Fruit fly (Drosophila melanogaster): ENCODE data around the gene CG14963.

The CG14963 gene

dm6 chr3L:3122688-3123316 lies 49.5 kb downstream of the CG14963 start (continued):
- TF ChIP-seq bsh (GFP tag; optimal IDR thresholded peaks at IDR 0.05): no peak
- TF ChIP-seq cad (GFP tag; optimal IDR thresholded peaks at IDR 0.05): no peak
- no peak for TF ChIP-seq vvl (GFP tag; IDR thresholded peaks at IDR 0.05)
- TF ChIP-seq CG6791 (GFP tag; IDR thresholded peaks at IDR 0.05; ENCODE audit: partially characterized antibody): no peak
- TF ChIP-seq CG7786 (GFP tag; optimal IDR thresholded peaks at IDR 0.05): no peak
- no peak for TF ChIP-seq row (GFP tag; IDR thresholded peaks at IDR 0.05)
- no peak for TF ChIP-seq CG8089 (GFP tag; optimal IDR thresholded peaks at IDR 0.05)
- TF ChIP-seq bcd (GFP tag; optimal IDR thresholded peaks at IDR 0.05): no peak
- no peak for TF ChIP-seq Neu2 (GFP tag; optimal IDR thresholded peaks at IDR 0.05; ENCODE audit: borderline replicate concordance)
- TF ChIP-seq Bdp1 (GFP tag; optimal IDR thresholded peaks at IDR 0.05): no peak
- TF ChIP-seq wek (GFP tag; optimal IDR thresholded peaks at IDR 0.05): no peak
- TF ChIP-seq trh (GFP tag; optimal IDR thresholded peaks at IDR 0.05): no peak
- TF ChIP-seq CG10543 (GFP tag; optimal IDR thresholded peaks at IDR 0.05): peak; percentile 40
- TF ChIP-seq Dbx (GFP tag; IDR thresholded peaks at IDR 0.05): no peak
- TF ChIP-seq pfk (GFP tag; optimal IDR thresholded peaks at IDR 0.05): no peak
- TF ChIP-seq ranshi (GFP tag; IDR thresholded peaks at IDR 0.05): no peak
- TF ChIP-seq CG2678 (tag; optimal IDR thresholded peaks at IDR 0.05): no peak
- TF ChIP-seq sens (GFP tag): peak; percentile 53
- TF ChIP-seq kni (GFP tag; optimal IDR thresholded peaks at IDR 0.05): peak; percentile 61
- TF ChIP-seq Ptx1 (GFP tag; IDR thresholded peaks at IDR 0.05): peak; percentile 23; the same call in 1 of the 2 replicates
- 0 out of 2 replicates have a peak, but pooled peaks have one; percentile 3 for TF ChIP-seq slbo (GFP tag; IDR thresholded peaks at IDR 0.05)
- TF ChIP-seq Mrtf (GFP tag; IDR thresholded peaks at IDR 0.05): no peak
- no peak for TF ChIP-seq Dref (GFP tag; IDR thresholded peaks at IDR 0.05)
- TF ChIP-seq h (optimal IDR thresholded peaks at IDR 0.05): no peak
- no peak for TF ChIP-seq grn (GFP tag; optimal IDR thresholded peaks at IDR 0.05)
- TF ChIP-seq CG2120 (GFP tag; optimal IDR thresholded peaks at IDR 0.05): no peak
- TF ChIP-seq Elba2 (GFP tag; optimal IDR thresholded peaks at IDR 0.05): no peak
- TF ChIP-seq CG5180 (GFP tag; optimal IDR thresholded peaks at IDR 0.05): no peak
- TF ChIP-seq ems (GFP tag; optimal IDR thresholded peaks at IDR 0.05): no peak
- no peak for TF ChIP-seq exex (tag; optimal IDR thresholded peaks at IDR 0.05)
- no peak for TF ChIP-seq dimm (GFP tag; IDR thresholded peaks at IDR 0.05)
- TF ChIP-seq CG1647 (GFP tag; optimal IDR thresholded peaks at IDR 0.05): no peak
- TF ChIP-seq Lim3 (GFP tag; IDR thresholded peaks at IDR 0.05): no peak
- TF ChIP-seq slp2 (GFP tag; optimal IDR thresholded peaks at IDR 0.05): no peak
- no peak for TF ChIP-seq ab (GFP tag; optimal IDR thresholded peaks at IDR 0.05)
- no peak for TF ChIP-seq D19A (tag; optimal IDR thresholded peaks at IDR 0.05)
- peak; percentile 94 for TF ChIP-seq crol (GFP tag; IDR thresholded peaks at IDR 0.05)
- TF ChIP-seq CG4854 (GFP tag; optimal IDR thresholded peaks at IDR 0.05): no peak
- TF ChIP-seq eve (GFP tag; optimal IDR thresholded peaks at IDR 0.05): no peak
- TF ChIP-seq Hmx (GFP tag; optimal IDR thresholded peaks at IDR 0.05): no peak
- no peak for TF ChIP-seq HHEX (GFP tag; optimal IDR thresholded peaks at IDR 0.05)
- TF ChIP-seq CG12659 (GFP tag; optimal IDR thresholded peaks at IDR 0.05): no peak
- no peak for TF ChIP-seq Gsc (GFP tag; IDR thresholded peaks at IDR 0.05)
- no peak for TF ChIP-seq CG16779 (GFP tag; IDR thresholded peaks at IDR 0.05)
- no peak for TF ChIP-seq CG7987 (GFP tag; optimal IDR thresholded peaks at IDR 0.05)
- TF ChIP-seq CG18599 (GFP tag; optimal IDR thresholded peaks at IDR 0.05): peak; percentile 18
- TF ChIP-seq crp (GFP tag; optimal IDR thresholded peaks at IDR 0.05): no peak
- no peak for TF ChIP-seq knrl (GFP tag; IDR thresholded peaks at IDR 0.05; ENCODE audit: partially characterized antibody)
- no peak for TF ChIP-seq Sin3A (optimal IDR thresholded peaks at IDR 0.05)
- TF ChIP-seq Eip74EF (GFP tag; optimal IDR thresholded peaks at IDR 0.05): no peak
- no peak for TF ChIP-seq Max (GFP tag; optimal IDR thresholded peaks at IDR 0.05)
- TF ChIP-seq maf-S (GFP tag; optimal IDR thresholded peaks at IDR 0.05): no peak
